Worm (Caenorhabditis elegans): Measurements from ENCODE around the gene D2023.4.
A peak's percentile ranks its signal among the peaks of the same experiment; 100 is the strongest.

D2023.4 gene

ce11 chrV:11844828-11845227, 19.3 kb upstream of the D2023.4 start (continued):
- TF ChIP-seq blmp-1 (tag; optimal IDR thresholded peaks at IDR 0.05) (peak; percentile 60), mep-1 (tag; optimal IDR thresholded peaks at IDR 0.05) (peak; percentile 60), nhr-47 (tag; optimal IDR thresholded peaks at IDR 0.05) (peak; percentile 30), nhr-11 (tag; optimal IDR thresholded peaks at IDR 0.05) (no peak), ets-5 (GFP tag; IDR thresholded peaks at IDR 0.05) (no peak), fkh-10 (GFP tag; optimal IDR thresholded peaks at IDR 0.05) (no peak), alr-1 (tag; optimal IDR thresholded peaks at IDR 0.05; ENCODE audit: borderline replicate concordance) (no peak), mdl-1 (tag; optimal IDR thresholded peaks at IDR 0.05) (peak in 1 of 2 experiments; percentile 7), fos-1 (tag; optimal IDR thresholded peaks at IDR 0.05) (peak; percentile 5), tbx-2 (tag; optimal IDR thresholded peaks at IDR 0.05) (no peak), swsn-7 (tag; optimal IDR thresholded peaks at IDR 0.05) (peak; percentile 17), Y116A8C.19 (tag; optimal IDR thresholded peaks at IDR 0.05; ENCODE audit: borderline replicate concordance) (no peak), skn-1 (tag; optimal IDR thresholded peaks at IDR 0.05) (peak; percentile 59), aha-1 (tag; optimal IDR thresholded peaks at IDR 0.05) (no peak), efl-1 (optimal IDR thresholded peaks at IDR 0.05) (no peak), efl-1 (GFP tag; optimal IDR thresholded peaks at IDR 0.05 in 1 of 2) (peak in 1 of 2 experiments; percentile 33), xbp-1 (tag; optimal IDR thresholded peaks at IDR 0.05) (no peak), ztf-4 (tag; optimal IDR thresholded peaks at IDR 0.05) (no peak), rnt-1 (tag; optimal IDR thresholded peaks at IDR 0.05) (peak; percentile 30)

ce11 chrV:11843678-11844366, 18.3 kb upstream of the D2023.4 start, which contains the start of gene nphp-4:
Gene nphp-4, minus strand, starts transcription at chrV:11843728.
- TF ChIP-seq nhr-84 (tag; optimal IDR thresholded peaks at IDR 0.05), result no peak
- TF ChIP-seq fkh-8 (tag; optimal IDR thresholded peaks at IDR 0.05), result no peak
- no peak for TF ChIP-seq efl-1 (optimal IDR thresholded peaks at IDR 0.05)
- peak in 1 of 2 experiments; percentile 52 for TF ChIP-seq efl-1 (GFP tag; optimal IDR thresholded peaks at IDR 0.05 in 1 of 2)
- TF ChIP-seq ces-1 (GFP tag; optimal IDR thresholded peaks at IDR 0.05), result no peak
- no peak for TF ChIP-seq blmp-1 (tag; optimal IDR thresholded peaks at IDR 0.05)
- no peak for TF ChIP-seq unc-130 (tag; optimal IDR thresholded peaks at IDR 0.05)

- TF ChIP-seq efl-1 (optimal IDR thresholded peaks at IDR 0.05) (no peak), efl-1 (GFP tag; optimal IDR thresholded peaks at IDR 0.05 in 1 of 2) (peak in 1 of 2 experiments; percentile 35), ceh-90 (tag; optimal IDR thresholded peaks at IDR 0.05) (no peak)
Measured at ce11 chrV:11839220-11839619, 13.7 kb upstream of the D2023.4 start, which contains the start of gene idpb-5. Gene idpb-5, plus strand, starts transcription at chrV:11839520.

- TF ChIP-seq Y116A8C.19 (tag; optimal IDR thresholded peaks at IDR 0.05; ENCODE audit: borderline replicate concordance), result no peak
- no peak for TF ChIP-seq ztf-11 (tag; optimal IDR thresholded peaks at IDR 0.05)
- TF ChIP-seq snu-23 (GFP tag; optimal IDR thresholded peaks at IDR 0.05), result peak; percentile 19
- TF ChIP-seq pqm-1 (tag; optimal IDR thresholded peaks at IDR 0.05), result no peak
- no peak for TF ChIP-seq unc-98 (GFP tag; IDR thresholded peaks at IDR 0.05)
- TF ChIP-seq elt-2 (tag; optimal IDR thresholded peaks at IDR 0.05), result no peak
- peak; percentile 97 for TF ChIP-seq pag-3 (tag; optimal IDR thresholded peaks at IDR 0.05; ENCODE audit: borderline replicate concordance, insufficient read depth)
- no peak for TF ChIP-seq elt-3 (tag; optimal IDR thresholded peaks at IDR 0.05)
- no peak for TF ChIP-seq unc-30 (tag; optimal IDR thresholded peaks at IDR 0.05)
- no peak for TF ChIP-seq lin-13 (GFP tag; optimal IDR thresholded peaks at IDR 0.05)
- no peak for TF ChIP-seq ets-5 (GFP tag; IDR thresholded peaks at IDR 0.05)
- TF ChIP-seq fos-1 (tag; optimal IDR thresholded peaks at IDR 0.05), result no peak
- TF ChIP-seq C34B4.2 (tag; optimal IDR thresholded peaks at IDR 0.05), result no peak
- TF ChIP-seq lsy-2 (tag; optimal IDR thresholded peaks at IDR 0.05), result peak in 1 of 2 experiments; percentile 15
- no peak for TF ChIP-seq grh-1 (GFP tag; IDR thresholded peaks at IDR 0.05)
- TF ChIP-seq mdl-1 (tag; optimal IDR thresholded peaks at IDR 0.05), result no peak
- TF ChIP-seq nhr-47 (tag; optimal IDR thresholded peaks at IDR 0.05), result no peak
- no peak for TF ChIP-seq ceh-88 (GFP tag; IDR thresholded peaks at IDR 0.05)
- no peak for TF ChIP-seq ama-1 (optimal IDR thresholded peaks at IDR 0.05)
- no peak for TF ChIP-seq C16A3.4 (tag; optimal IDR thresholded peaks at IDR 0.05)
- TF ChIP-seq isw-1 (GFP tag; IDR thresholded peaks at IDR 0.05), result no peak
- no peak for TF ChIP-seq unc-62 (GFP tag; optimal IDR thresholded peaks at IDR 0.05)
- no peak for TF ChIP-seq nhr-28 (tag; optimal IDR thresholded peaks at IDR 0.05)
- peak; percentile 37 for TF ChIP-seq nhr-19 (GFP tag; conservative IDR thresholded peaks at IDR 0.05)
- TF ChIP-seq lin-39 (tag; optimal IDR thresholded peaks at IDR 0.05), result no peak
- TF ChIP-seq nhr-71 (tag; optimal IDR thresholded peaks at IDR 0.05), result peak; percentile 68
- TF ChIP-seq unc-130 (tag; optimal IDR thresholded peaks at IDR 0.05), result peak; percentile 24
- TF ChIP-seq rnt-1 (tag; optimal IDR thresholded peaks at IDR 0.05), result peak; percentile 73
- TF ChIP-seq nhr-84 (tag; optimal IDR thresholded peaks at IDR 0.05), result no peak
- TF ChIP-seq aha-1 (tag; optimal IDR thresholded peaks at IDR 0.05), result no peak
- peak; percentile 76 for TF ChIP-seq lin-14 (GFP tag; optimal IDR thresholded peaks at IDR 0.05)
Measured at ce11 chrV:11836073-11836472, 10.5 kb upstream of the D2023.4 start, which contains the start of gene R13H4.2. Gene R13H4.2, plus strand, starts transcription at chrV:11836391.
